Worm (Caenorhabditis elegans) whole organism, L1 larva: ENCODE data around the gene C08B6.6.

ENCODE experiments used
- C34B4.2 ChIP-seq: sonication (generic microtip); optimal IDR thresholded peaks from 2 replicates; lab custom pipeline; 2017; ENCODE audit warnings: mild to moderate bottlenecking, missing genetic modification characterization, missing compliant biosample characterization
- F16B12.6 ChIP-seq: fragments of 150-350 bp; optimal IDR thresholded peaks from 2 replicates; lab custom pipeline; 2014; ENCODE audit warnings: missing biosample characterization, missing genetic modification characterization
- aha-1 ChIP-seq: fragments of 150-350 bp; optimal IDR thresholded peaks from 2 replicates; lab custom pipeline; 2014; ENCODE audit warnings: missing biosample characterization, missing genetic modification characterization
- blmp-1 ChIP-seq: fragments of 150-350 bp; optimal IDR thresholded peaks from 2 replicates; lab custom pipeline; 2014; ENCODE audit warnings: missing biosample characterization, missing genetic modification characterization
- ceh-8 ChIP-seq: fragments of 200-800 bp; sonication (Bioruptor generic); optimal IDR thresholded peaks from 2 replicates; lab custom pipeline; 2018; ENCODE audit warnings: mild to moderate bottlenecking, missing genetic modification characterization, moderate library complexity, missing compliant biosample characterization
- ces-1 ChIP-seq: fragments of 150-350 bp; optimal IDR thresholded peaks from 2 replicates; lab custom pipeline; 2014; ENCODE audit warnings: missing biosample characterization, missing genetic modification reagents, missing genetic modification characterization
- elt-2 ChIP-seq: sonication (generic microtip); optimal IDR thresholded peaks from 2 replicates; lab custom pipeline; 2016; ENCODE audit warnings: missing genetic modification characterization, mild to moderate bottlenecking, inconsistent platforms, missing compliant biosample characterization, missing genetic modification reagents
- fkh-4 ChIP-seq: sonication (generic microtip); optimal IDR thresholded peaks from 2 replicates; lab custom pipeline; 2016; ENCODE audit warnings: missing compliant biosample characterization, missing genetic modification characterization, borderline replicate concordance
- fkh-8 ChIP-seq: sonication (generic microtip); optimal IDR thresholded peaks from 2 replicates; lab custom pipeline; 2016; ENCODE audit warnings: mild to moderate bottlenecking, missing genetic modification characterization, missing compliant biosample characterization
- grh-1 ChIP-seq: fragments of 200-800 bp; sonication (Bioruptor generic); IDR thresholded peaks from 2 replicates; pipeline ENCODE4 v1.3.6; 2022; ENCODE audit warnings: missing genetic modification reagents, missing genetic modification characterization, missing compliant biosample characterization
- hlh-17 ChIP-seq: fragments of 200-800 bp; sonication (Bioruptor generic); optimal IDR thresholded peaks from 2 replicates; lab custom pipeline; 2018; ENCODE audit warnings: missing genetic modification characterization, mild to moderate bottlenecking, missing compliant biosample characterization, moderate library complexity, borderline replicate concordance
- hpl-2 ChIP-seq: fragments of 150-350 bp; optimal IDR thresholded peaks from 2 replicates; lab custom pipeline; 2014; ENCODE audit warnings: missing biosample characterization, missing genetic modification reagents, missing genetic modification characterization
- isw-1 ChIP-seq: fragments of 200-800 bp; sonication (Bioruptor generic); IDR thresholded peaks from 2 replicates; pipeline ENCODE4 v1.3.6; 2022; ENCODE audit warnings: missing genetic modification characterization, missing compliant biosample characterization
- jun-1 ChIP-seq: fragments of 150-350 bp; optimal IDR thresholded peaks from 2 replicates; lab custom pipeline; 2014; ENCODE audit warnings: missing biosample characterization, missing genetic modification reagents, missing genetic modification characterization
- lin-13 ChIP-seq: fragments of 150-350 bp; optimal IDR thresholded peaks from 2 replicates; lab custom pipeline; 2014; ENCODE audit warnings: missing biosample characterization, missing genetic modification reagents, missing genetic modification characterization
- lin-14 ChIP-seq: fragments of 200-800 bp; sonication (Bioruptor generic); optimal IDR thresholded peaks from 2 replicates; lab custom pipeline; 2018; ENCODE audit warnings: mild to moderate bottlenecking, missing genetic modification characterization, moderate library complexity, missing compliant biosample characterization
- lin-15B ChIP-seq: fragments of 150-350 bp; sonication (generic microtip); optimal IDR thresholded peaks from 3 replicates; lab custom pipeline; 2014; ENCODE audit warnings: missing biosample characterization, missing genetic modification characterization
- lin-39 ChIP-seq: fragments of 150-350 bp; optimal IDR thresholded peaks from 2 replicates; lab custom pipeline; 2014; ENCODE audit warnings: missing biosample characterization, missing genetic modification reagents, missing genetic modification characterization
- lsy-2 ChIP-seq, 2 experiments: fragments of 150-350 bp; optimal IDR thresholded peaks; 2 replicates each; lab custom pipeline; 2014; ENCODE audit warnings: missing biosample characterization in 2 of 2, missing genetic modification characterization in 2 of 2
- mab-9 ChIP-seq: fragments of 200-800 bp; sonication (Bioruptor generic); IDR thresholded peaks from 2 replicates; pipeline ENCODE4 v1.3.6; 2022; ENCODE audit warnings: missing genetic modification reagents, missing genetic modification characterization, missing compliant biosample characterization
- mdl-1 ChIP-seq, 2 experiments: fragments of 150-350 bp; optimal IDR thresholded peaks; 2 replicates each; lab custom pipeline; 2014 to 2017; ENCODE audit warnings: missing biosample characterization in 2 of 2, missing genetic modification characterization in 2 of 2, inconsistent platforms in 1 of 2
- mef-2 ChIP-seq: fragments of 150-350 bp; optimal IDR thresholded peaks from 2 replicates; lab custom pipeline; 2014; ENCODE audit warnings: missing biosample characterization, missing genetic modification characterization
- nhr-12 ChIP-seq: sonication (generic microtip); optimal IDR thresholded peaks from 2 replicates; lab custom pipeline; 2017; ENCODE audit warnings: missing biosample characterization, missing genetic modification characterization
- nhr-20 ChIP-seq: sonication (generic microtip); optimal IDR thresholded peaks from 2 replicates; lab custom pipeline; 2016; ENCODE audit warnings: mild to moderate bottlenecking, missing genetic modification characterization, missing compliant biosample characterization
- nhr-237 ChIP-seq: fragments of 150-350 bp; optimal IDR thresholded peaks from 2 replicates; lab custom pipeline; 2014; ENCODE audit warnings: missing biosample characterization, missing genetic modification characterization
- nhr-28 ChIP-seq: fragments of 150-350 bp; optimal IDR thresholded peaks from 2 replicates; lab custom pipeline; 2014; ENCODE audit warnings: missing biosample characterization, missing genetic modification characterization
- nhr-71 ChIP-seq: sonication (generic microtip); optimal IDR thresholded peaks from 2 replicates; lab custom pipeline; 2016; ENCODE audit warnings: mild to moderate bottlenecking, missing genetic modification characterization, moderate library complexity, missing compliant biosample characterization
- nhr-77 ChIP-seq: fragments of 150-350 bp; optimal IDR thresholded peaks from 2 replicates; lab custom pipeline; 2014; ENCODE audit warnings: missing biosample characterization, missing genetic modification characterization
- nhr-84 ChIP-seq: sonication (generic microtip); optimal IDR thresholded peaks from 2 replicates; lab custom pipeline; 2017; ENCODE audit warnings: missing biosample characterization, missing genetic modification characterization
- pax-3 ChIP-seq: fragments of 200-800 bp; sonication (Bioruptor generic); optimal IDR thresholded peaks from 2 replicates; lab custom pipeline; 2018; ENCODE audit warnings: mild to moderate bottlenecking, missing genetic modification characterization, moderate library complexity, missing compliant biosample characterization
- pqm-1 ChIP-seq: sonication (generic microtip); optimal IDR thresholded peaks from 3 replicates; lab custom pipeline; 2017; ENCODE audit warnings: missing biosample characterization, missing genetic modification characterization
- rnt-1 ChIP-seq: sonication (generic microtip); optimal IDR thresholded peaks from 2 replicates; lab custom pipeline; 2016; ENCODE audit warnings: mild to moderate bottlenecking, missing genetic modification characterization, moderate library complexity, missing compliant biosample characterization
- snu-23 ChIP-seq: sonication (generic microtip); optimal IDR thresholded peaks from 2 replicates; lab custom pipeline; 2016; ENCODE audit warnings: missing genetic modification characterization, missing compliant biosample characterization
- sptf-1 ChIP-seq: fragments of 150-350 bp; optimal IDR thresholded peaks from 2 replicates; lab custom pipeline; 2014; ENCODE audit warnings: missing biosample characterization, missing genetic modification characterization
- unc-130 ChIP-seq: fragments of 150-350 bp; optimal IDR thresholded peaks from 2 replicates; lab custom pipeline; 2017; ENCODE audit warnings: missing biosample characterization, missing genetic modification characterization, inconsistent platforms
- unc-30 ChIP-seq: sonication (generic microtip); optimal IDR thresholded peaks from 2 replicates; lab custom pipeline; 2017; ENCODE audit warnings: missing biosample characterization, missing genetic modification characterization
- unc-62 ChIP-seq: fragments of 150-350 bp; optimal IDR thresholded peaks from 2 replicates; lab custom pipeline; 2014; ENCODE audit warnings: missing biosample characterization, missing genetic modification reagents, missing genetic modification characterization
- vab-15 ChIP-seq: sonication (generic microtip); optimal IDR thresholded peaks from 2 replicates; lab custom pipeline; 2017; ENCODE audit warnings: missing genotype, mild to moderate bottlenecking, missing genetic modification characterization, missing compliant biosample characterization
- zag-1 ChIP-seq: fragments of 150-350 bp; optimal IDR thresholded peaks from 2 replicates; lab custom pipeline; 2014; ENCODE audit warnings: missing biosample characterization, missing genetic modification characterization
- zip-4 ChIP-seq: fragments of 200-800 bp; sonication (Bioruptor generic); optimal IDR thresholded peaks from 2 replicates; lab custom pipeline; 2018; ENCODE audit warnings: mild to moderate bottlenecking, missing genetic modification characterization, moderate library complexity, missing compliant biosample characterization

The C08B6.6 gene

ce11 chrV:10098429-10098828 is 25.0 kb upstream of the C08B6.6 start, which contains the start of gene ugt-47:
Gene ugt-47 (minus strand): TSS chrV:10098597.
- TF ChIP-seq pqm-1 (tag; lab: Kevin White, UChicago) = no peak
- no peak for TF ChIP-seq fkh-8 (tag; lab: Kevin White, UChicago)
- TF ChIP-seq ces-1 = no peak
- TF ChIP-seq fkh-4 (tag; lab: Kevin White, UChicago) = no peak
- no peak for TF ChIP-seq lin-14
- TF ChIP-seq nhr-20 (tag; lab: Kevin White, UChicago) = no peak
- TF ChIP-seq nhr-28 (tag; lab: Kevin White, UChicago) = no peak
- TF ChIP-seq nhr-77 (tag; lab: Kevin White, UChicago) = no peak
- no peak for TF ChIP-seq F16B12.6 (tag; lab: Kevin White, UChicago)
- no peak for TF ChIP-seq lin-39 (tag; lab: Kevin White, UChicago)
- no peak for TF ChIP-seq mef-2
- no peak for TF ChIP-seq ceh-8 (GFP tag; lab: Kevin White, UChicago)
- TF ChIP-seq rnt-1 = no peak
- no peak for TF ChIP-seq vab-15 (tag; lab: Kevin White, UChicago)
- TF ChIP-seq C34B4.2 (tag; lab: Kevin White, UChicago) = no peak
- TF ChIP-seq lin-15B (tag; lab: Kevin White, UChicago) = no peak
- no peak for TF ChIP-seq unc-130 (tag; lab: Kevin White, UChicago)
- no peak for TF ChIP-seq nhr-237 (tag; lab: Kevin White, UChicago)
- no peak for TF ChIP-seq hlh-17 (GFP tag; lab: Kevin White, UChicago)
- TF ChIP-seq, all 84 proteins: peak for 0

DNA sequence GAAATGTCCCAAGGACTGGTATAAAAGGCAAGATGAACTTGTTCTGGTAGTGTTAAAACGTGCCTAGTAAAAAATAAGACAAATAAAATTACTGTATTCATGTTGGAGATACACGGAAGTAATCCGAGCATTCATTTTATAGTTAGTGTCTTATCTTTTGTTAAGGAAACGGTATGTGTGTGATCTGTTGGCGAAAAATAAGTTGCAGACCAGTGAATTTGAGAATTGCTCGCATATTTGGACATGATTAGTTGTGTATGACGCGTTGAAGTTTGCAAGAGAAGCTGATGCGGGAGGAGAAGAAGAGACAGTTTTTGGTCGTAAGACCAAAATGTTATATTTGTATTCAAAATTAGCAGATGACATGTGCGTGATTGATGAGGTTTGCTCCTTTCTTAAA is 21.5 kb upstream of the C08B6.6 start, which contains the start of gene C08B6.14:
Gene C08B6.14 (minus strand): TSS at position 101 of the 400 bp plus-strand sequence.
- TF ChIP-seq isw-1 (GFP tag; lab: Robert Waterston, UW) = no peak
- TF ChIP-seq sptf-1 (tag; lab: Kevin White, UChicago) = no peak
- no peak for TF ChIP-seq nhr-84 (tag; lab: Kevin White, UChicago)
- no peak for TF ChIP-seq zip-4 (GFP tag; lab: Kevin White, UChicago)
- no peak for TF ChIP-seq snu-23 (GFP tag; lab: Kevin White, UChicago)

DNA sequence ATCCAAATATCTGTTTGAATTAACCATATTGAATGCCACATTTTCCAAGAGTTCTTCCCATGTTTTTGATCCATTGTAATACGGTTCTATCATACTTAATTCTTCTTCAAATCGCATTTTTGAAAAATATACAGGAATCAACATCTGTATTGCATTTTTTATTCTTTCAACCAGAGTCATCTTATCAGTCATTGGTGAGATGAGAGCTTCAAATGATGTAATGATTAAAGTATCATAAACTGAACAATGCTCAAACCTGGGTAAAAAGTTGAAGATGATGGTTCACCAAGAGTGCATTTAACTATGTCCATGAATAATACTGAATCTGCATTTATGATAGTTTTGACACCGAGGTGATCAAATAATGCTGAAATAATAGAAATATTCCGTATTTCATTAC is 19.6 kb upstream of the C08B6.6 start:
- no peak for TF ChIP-seq grh-1 (GFP tag; lab: Robert Waterston, UW)
- TF ChIP-seq elt-2 (tag; lab: Kevin White, UChicago) = peak; percentile 26

DNA sequence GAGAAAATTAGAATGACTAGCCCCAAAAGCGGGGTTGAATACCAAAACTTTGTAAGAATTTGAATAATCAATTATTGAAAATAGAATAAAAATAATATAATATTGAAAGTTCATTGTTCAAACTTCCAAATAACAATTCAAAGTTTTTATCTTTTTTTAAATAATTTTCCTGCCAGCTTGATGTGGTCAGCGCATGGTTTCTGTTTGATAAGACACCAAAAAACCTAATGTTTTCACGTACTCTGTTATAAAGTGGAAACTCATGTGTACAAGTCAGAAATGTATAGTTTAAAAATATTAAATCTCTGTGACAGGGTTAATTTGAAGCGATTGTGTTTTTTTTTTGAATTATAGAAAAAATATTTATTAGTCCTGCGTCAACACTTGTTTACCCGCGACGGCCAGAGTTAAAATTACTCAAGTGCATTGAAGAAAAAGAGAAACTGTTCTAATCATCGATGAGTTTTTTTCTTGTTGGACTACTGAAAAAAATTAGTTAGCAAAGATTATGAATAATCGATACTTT is 18.6 kb upstream of the C08B6.6 start, which contains the start of gene ugt-17:
Gene ugt-17 (minus strand): TSS at position 180 of the 526 bp plus-strand sequence.
- TF ChIP-seq nhr-71 = no peak
- no peak for TF ChIP-seq nhr-12 (tag; lab: Kevin White, UChicago)
- no peak for TF ChIP-seq zag-1
- peak; percentile 53 for TF ChIP-seq elt-2 (tag; lab: Kevin White, UChicago)
- TF ChIP-seq blmp-1 (tag; lab: Kevin White, UChicago) = no peak
- TF ChIP-seq, all 84 proteins: peak for 1

ce11 chrV:10105412-10105811 is 18.0 kb upstream of the C08B6.6 start, which contains the start of gene C08B6.2:
Gene C08B6.2 (plus strand): TSS chrV:10105712.
- TF ChIP-seq lin-13 (GFP tag; lab: Kevin White, UChicago) = no peak
- no peak for TF ChIP-seq aha-1 (tag; lab: Kevin White, UChicago)

ce11 chrV:10107309-10107708 is 16.1 kb upstream of the C08B6.6 start, which contains the start of gene C08B6.11:
Gene C08B6.11 (plus strand): TSS chrV:10107609.
- TF ChIP-seq unc-30 (tag; lab: Kevin White, UChicago) = no peak
- TF ChIP-seq isw-1 (GFP tag; lab: Robert Waterston, UW) = no peak
- TF ChIP-seq pax-3 = no peak
- no peak for TF ChIP-seq unc-62 (GFP tag; lab: Kevin White, UChicago)
- no peak for TF ChIP-seq hlh-17 (GFP tag; lab: Kevin White, UChicago)
- no peak for TF ChIP-seq mab-9 (GFP tag; lab: Robert Waterston, UW)
- no peak for TF ChIP-seq jun-1 (tag; lab: Kevin White, UChicago)
- no peak for TF ChIP-seq lsy-2 (tag; optimal IDR thresholded peaks at IDR 0.05; lab: Kevin White, UChicago)
- no peak for TF ChIP-seq mdl-1 (tag; optimal IDR thresholded peaks at IDR 0.05; lab: Kevin White, UChicago)
- no peak for TF ChIP-seq hpl-2 (GFP tag; lab: Kevin White, UChicago)
- TF ChIP-seq nhr-84 (tag; lab: Kevin White, UChicago) = no peak
- TF ChIP-seq unc-130 (tag; lab: Kevin White, UChicago) = no peak
- TF ChIP-seq, all 84 proteins: peak for 0
